Fruit fly (Drosophila melanogaster): ENCODE results near the gene CG2182.

CG2182 gene

dm6 chr3R:5691042-5691441 lies 31.3 kb upstream of the CG2182 start:
- no peak for TF ChIP-seq ss (GFP tag; optimal IDR thresholded peaks at IDR 0.05)
- no peak for TF ChIP-seq Hr4 (GFP tag; optimal IDR thresholded peaks at IDR 0.05)
- no peak for TF ChIP-seq CG31627 (GFP tag; optimal IDR thresholded peaks at IDR 0.05)
- no peak for TF ChIP-seq acj6 (GFP tag; optimal IDR thresholded peaks at IDR 0.05)
- TF ChIP-seq CG15336 (GFP tag; IDR thresholded peaks at IDR 0.05): no peak
- TF ChIP-seq CG10669 (GFP tag; optimal IDR thresholded peaks at IDR 0.05): no peak
- TF ChIP-seq CG10631 (GFP tag; optimal IDR thresholded peaks at IDR 0.05): no peak

- TF ChIP-seq fd85E (GFP tag; optimal IDR thresholded peaks at IDR 0.05): no peak
- no peak for TF ChIP-seq CG6163 (GFP tag; IDR thresholded peaks at IDR 0.05)
- no peak for TF ChIP-seq fd59A (GFP tag; optimal IDR thresholded peaks at IDR 0.05)
- no peak for TF ChIP-seq Sox102F (GFP tag; optimal IDR thresholded peaks at IDR 0.05)
Measured at dm6 chr3R:5689626-5690025, 29.9 kb upstream of the CG2182 start.

- TF ChIP-seq CG11902 (GFP tag; optimal IDR thresholded peaks at IDR 0.05) (no peak), CG10669 (GFP tag; optimal IDR thresholded peaks at IDR 0.05) (peak; percentile 34), ss (GFP tag; optimal IDR thresholded peaks at IDR 0.05) (peak; percentile 18 to 29), Ets96B (tag; optimal IDR thresholded peaks at IDR 0.05) (peak; percentile 52), Lpt (GFP tag; optimal IDR thresholded peaks at IDR 0.05) (no peak), vri (GFP tag; optimal IDR thresholded peaks at IDR 0.05) (peak; percentile 12), CG15336 (GFP tag; IDR thresholded peaks at IDR 0.05) (peak; percentile 31; the same call in 1 of the 2 replicates), CG6808 (GFP tag; optimal IDR thresholded peaks at IDR 0.05) (peak; percentile 46), Hr4 (GFP tag; optimal IDR thresholded peaks at IDR 0.05) (peak; percentile 57), CG6854 (GFP tag; optimal IDR thresholded peaks at IDR 0.05) (no peak), dac (GFP tag; optimal IDR thresholded peaks at IDR 0.05) (no peak), lz (GFP tag; optimal IDR thresholded peaks at IDR 0.05) (peak; percentile 58), CG6163 (GFP tag; IDR thresholded peaks at IDR 0.05) (no peak; the same call in 2 of the 3 replicates), CG1621 (tag; optimal IDR thresholded peaks at IDR 0.05) (no peak), Met (GFP tag; optimal IDR thresholded peaks at IDR 0.05) (peak; percentile 52), OdsH (GFP tag; optimal IDR thresholded peaks at IDR 0.05) (peak; percentile 30), Sox15 (GFP tag; optimal IDR thresholded peaks at IDR 0.05) (no peak), Eip78C (GFP tag) (peak; percentile 77), CG11762 (GFP tag; optimal IDR thresholded peaks at IDR 0.05; ENCODE audit: insufficient read depth) (no peak), Eip93F (GFP tag; optimal IDR thresholded peaks at IDR 0.05) (no peak), CG8319 (GFP tag; optimal IDR thresholded peaks at IDR 0.05) (no peak), CG8632 (GFP tag; optimal IDR thresholded peaks at IDR 0.05) (peak; percentile 2), CG4318 (GFP tag; optimal IDR thresholded peaks at IDR 0.05) (peak; percentile 19), CG31627 (GFP tag; optimal IDR thresholded peaks at IDR 0.05) (peak; percentile 53), spab (GFP tag; optimal IDR thresholded peaks at IDR 0.05) (peak; percentile 16), esn (GFP tag; optimal IDR thresholded peaks at IDR 0.05) (peak; percentile 61), eg (GFP tag; IDR thresholded peaks at IDR 0.05) (0 out of 3 replicates have a peak, but pooled peaks have one; percentile 47), fkh (GFP tag; optimal IDR thresholded peaks at IDR 0.05) (no peak), CG7368 (GFP tag; optimal IDR thresholded peaks at IDR 0.05) (no peak), CG3919 (GFP tag; optimal IDR thresholded peaks at IDR 0.05) (peak; percentile 36), CG9139 (GFP tag; optimal IDR thresholded peaks at IDR 0.05) (peak; percentile 23), topi (GFP tag; optimal IDR thresholded peaks at IDR 0.05) (peak; percentile 52), Sox102F (GFP tag; optimal IDR thresholded peaks at IDR 0.05) (peak; percentile 42), dsx (GFP tag; optimal IDR thresholded peaks at IDR 0.05; ENCODE audit: poor library complexity, severe bottlenecking) (peak; percentile 42), achi (GFP tag; optimal IDR thresholded peaks at IDR 0.05) (peak; percentile 18), fd85E (GFP tag; optimal IDR thresholded peaks at IDR 0.05) (no peak), fd59A (GFP tag; optimal IDR thresholded peaks at IDR 0.05) (peak; percentile 16), CG6792 (GFP tag; optimal IDR thresholded peaks at IDR 0.05) (peak; percentile 44), Smox (GFP tag; optimal IDR thresholded peaks at IDR 0.05) (peak; percentile 52), CG32006 (GFP tag; optimal IDR thresholded peaks at IDR 0.05) (peak; percentile 55), Hr39 (GFP tag; optimal IDR thresholded peaks at IDR 0.05) (peak; percentile 50), Gug (GFP tag; IDR thresholded peaks at IDR 0.05) (peak; percentile 31; the same call in 1 of the 2 replicates), Blimp-1 (GFP tag; optimal IDR thresholded peaks at IDR 0.05) (no peak)
Measured at dm6 chr3R:5686049-5686757, 26.5 kb upstream of the CG2182 start.

All from whole organism, prepupa.